Fruit fly (Drosophila melanogaster) whole organism, embryonic: Measurements from ENCODE around the gene mRpS7.
A peak's percentile ranks its signal among the peaks of the same experiment; 100 is the strongest.

ENCODE experiments used
- CG10565 ChIP-seq: fragments of 200-800 bp; sonication (Bioruptor generic); optimal IDR thresholded peaks from 3 replicates; lab custom pipeline; 2016; ENCODE audit warnings: missing biosample characterization, mild to moderate bottlenecking, missing genetic modification characterization
- CG10979 ChIP-seq: fragments of 200-800 bp; sonication (Bioruptor generic); optimal IDR thresholded peaks from 2 replicates; lab custom pipeline; 2018; ENCODE audit warnings: missing biosample characterization, mild to moderate bottlenecking, missing genetic modification characterization, moderate library complexity
- CG11085 ChIP-seq: fragments of 200-800 bp; sonication (Bioruptor generic); IDR thresholded peaks from 2 replicates; pipeline ENCODE4 v1.3.6; 2022; ENCODE audit warnings: missing biosample characterization, missing genetic modification characterization
- CG12744 ChIP-seq: fragments of 200-800 bp; sonication (Bioruptor generic); optimal IDR thresholded peaks from 2 replicates; lab custom pipeline; 2016; ENCODE audit warnings: missing biosample characterization, missing genetic modification characterization
- CG12769 ChIP-seq: fragments of 200-800 bp; sonication (Bioruptor generic); optimal IDR thresholded peaks from 2 replicates; lab custom pipeline; 2019; ENCODE audit warnings: missing biosample characterization, mild to moderate bottlenecking, missing genetic modification characterization, moderate library complexity
- CG14860 ChIP-seq: fragments of 200-800 bp; sonication (Bioruptor generic); IDR thresholded peaks from 3 replicates; pipeline ENCODE4 v1.3.6; 2022; ENCODE audit warnings: missing biosample characterization, missing genetic modification characterization; ENCODE audit not compliant: partially characterized antibody
- CG15011 ChIP-seq: fragments of 200-800 bp; sonication (Bioruptor generic); optimal IDR thresholded peaks from 3 replicates; lab custom pipeline; 2018; ENCODE audit warnings: missing biosample characterization, mild to moderate bottlenecking, missing genetic modification characterization
- CG15696 ChIP-seq: fragments of 200-800 bp; sonication (Bioruptor generic); optimal IDR thresholded peaks from 2 replicates; lab custom pipeline; 2019; ENCODE audit warnings: missing biosample characterization, mild to moderate bottlenecking, missing genetic modification characterization, moderate library complexity
- CG16779 ChIP-seq: fragments of 200-800 bp; sonication (Bioruptor generic); IDR thresholded peaks from 2 replicates; pipeline ENCODE4 v1.3.6; 2022; ENCODE audit warnings: missing biosample characterization, missing genetic modification characterization
- CG1792 ChIP-seq: fragments of 200-800 bp; sonication (Bioruptor generic); optimal IDR thresholded peaks from 2 replicates; lab custom pipeline; 2016; ENCODE audit warnings: missing biosample characterization, missing genetic modification characterization
- CG2129 ChIP-seq: fragments of 200-800 bp; sonication (Bioruptor generic); IDR thresholded peaks from 2 replicates; pipeline ENCODE4 v1.3.6; 2022; ENCODE audit warnings: missing biosample characterization, missing genetic modification characterization; ENCODE audit not compliant: partially characterized antibody
- CG2202 ChIP-seq: fragments of 200-800 bp; sonication (Bioruptor generic); optimal IDR thresholded peaks from 2 replicates; lab custom pipeline; 2018; ENCODE audit warnings: missing biosample characterization, mild to moderate bottlenecking, missing genetic modification characterization
- CG3847 ChIP-seq: fragments of 200-800 bp; sonication (Bioruptor generic); IDR thresholded peaks from 2 replicates; pipeline ENCODE4 v1.3.6; 2022; ENCODE audit warnings: missing biosample characterization, missing genetic modification characterization
- CG6813 ChIP-seq: fragments of 200-800 bp; sonication (Bioruptor generic); optimal IDR thresholded peaks from 2 replicates; lab custom pipeline; 2017; ENCODE audit warnings: missing biosample characterization, missing genetic modification characterization, mild to moderate bottlenecking, moderate library complexity, missing genetic modification reagents
- CG6854 ChIP-seq: fragments of 200-800 bp; sonication (Bioruptor generic); optimal IDR thresholded peaks from 3 replicates; lab custom pipeline; 2017; ENCODE audit warnings: missing biosample characterization, mild to moderate bottlenecking, missing genetic modification characterization
- CG7372 ChIP-seq: fragments of 200-800 bp; sonication (Bioruptor generic); IDR thresholded peaks from 2 replicates; pipeline ENCODE4 v1.3.6; 2022; ENCODE audit warnings: missing biosample characterization, missing genetic modification characterization
- CG8478 ChIP-seq: fragments of >200 bp; optimal IDR thresholded peaks from 2 replicates; lab custom pipeline; 2018
- CG8924 ChIP-seq: fragments of 200-800 bp; optimal IDR thresholded peaks from 3 replicates; lab custom pipeline; 2019; ENCODE audit warnings: missing biosample characterization, mild to moderate bottlenecking, missing genetic modification characterization, moderate library complexity
- CG8944 ChIP-seq: fragments of 200-800 bp; sonication (Bioruptor generic); optimal IDR thresholded peaks from 3 replicates; lab custom pipeline; 2016; ENCODE audit warnings: missing biosample characterization, missing genetic modification characterization
- Dbx ChIP-seq: fragments of 200-800 bp; sonication (Bioruptor generic); IDR thresholded peaks from 3 replicates; pipeline ENCODE4 v1.3.6; 2022; ENCODE audit warnings: missing biosample characterization, missing genetic modification characterization
- Ets97D ChIP-seq: fragments of 200-800 bp; sonication (Bioruptor generic); optimal IDR thresholded peaks from 3 replicates; lab custom pipeline; 2016; ENCODE audit warnings: missing biosample characterization, missing genetic modification characterization
- Gsc ChIP-seq: fragments of 200-800 bp; sonication (Bioruptor generic); IDR thresholded peaks from 2 replicates; pipeline ENCODE4 v1.3.6; 2022; ENCODE audit warnings: missing biosample characterization, missing genetic modification characterization
- HLH3B ChIP-seq: fragments of 200-800 bp; sonication (Bioruptor generic); IDR thresholded peaks from 2 replicates; pipeline ENCODE4 v1.3.6; 2022; ENCODE audit warnings: missing biosample characterization, missing genetic modification characterization
- Mad ChIP-seq: fragments of 200-800 bp; sonication (Bioruptor generic); optimal IDR thresholded peaks from 2 replicates; lab custom pipeline; 2016; ENCODE audit warnings: missing biosample characterization, missing genetic modification characterization
- Nf-YA ChIP-seq: fragments of 200-800 bp; sonication (Bioruptor generic); IDR thresholded peaks from 2 replicates; pipeline ENCODE4 v1.3.6; 2022; ENCODE audit warnings: missing biosample characterization, missing genetic modification characterization
- Pdp1 ChIP-seq, 2 experiments: fragments of 200-800 bp; sonication (Bioruptor generic); optimal IDR thresholded peaks; 3 replicates each; lab custom pipeline; 2016; ENCODE audit warnings: missing biosample characterization in 2 of 2, missing genetic modification characterization in 2 of 2, mild to moderate bottlenecking in 1 of 2, moderate library complexity in 1 of 2
- Ptx1 ChIP-seq: fragments of 200-800 bp; sonication (Bioruptor generic); IDR thresholded peaks from 2 replicates; pipeline ENCODE4 v1.3.6; 2022; ENCODE audit warnings: missing biosample characterization, missing genetic modification characterization
- Rfx ChIP-seq: fragments of 200-800 bp; sonication (Bioruptor generic); IDR thresholded peaks from 2 replicates; pipeline ENCODE4 v1.3.6; 2022; ENCODE audit warnings: missing biosample characterization, missing genetic modification characterization
- Sox100B ChIP-seq: fragments of 200-800 bp; sonication (Bioruptor generic); optimal IDR thresholded peaks from 3 replicates; lab custom pipeline; 2018; ENCODE audit warnings: missing biosample characterization, mild to moderate bottlenecking, missing genetic modification characterization
- Stat92E ChIP-seq, 3 experiments: fragments of >200 bp in 2 of 3; fragments of 200-800 bp in 1 of 3; sonication (Bioruptor generic) in 1 of 3; optimal IDR thresholded peaks; 2 replicates each; lab custom pipeline; 2017 to 2019; ENCODE audit warnings: missing biosample characterization in 3 of 3, missing genetic modification characterization in 3 of 3, mild to moderate bottlenecking in 1 of 3, moderate library complexity in 1 of 3
- bowl ChIP-seq: fragments of 200-800 bp; sonication (Bioruptor generic); IDR thresholded peaks from 2 replicates; pipeline ENCODE4 v1.3.6; 2022; ENCODE audit warnings: missing biosample characterization, missing genetic modification characterization
- ci ChIP-seq: fragments of 200-800 bp; sonication (Bioruptor generic); IDR thresholded peaks from 3 replicates; pipeline ENCODE4 v1.3.6; 2022; ENCODE audit warnings: missing biosample characterization, missing genetic modification characterization
- crol ChIP-seq: fragments of 200-800 bp; sonication (Bioruptor generic); IDR thresholded peaks from 2 replicates; pipeline ENCODE4 v1.3.6; 2022; ENCODE audit warnings: missing biosample characterization, missing genetic modification characterization
- da ChIP-seq: fragments of 200-800 bp; sonication (Bioruptor generic); optimal IDR thresholded peaks from 2 replicates; lab custom pipeline; 2016; ENCODE audit warnings: missing biosample characterization, missing genetic modification characterization
- dimm ChIP-seq: fragments of 200-800 bp; sonication (Bioruptor generic); IDR thresholded peaks from 2 replicates; pipeline ENCODE4 v1.3.6; 2022; ENCODE audit warnings: missing biosample characterization, missing genetic modification characterization
- dm ChIP-seq: fragments of 200-800 bp; sonication (Bioruptor generic); optimal IDR thresholded peaks from 3 replicates; lab custom pipeline; 2016; ENCODE audit warnings: missing biosample characterization, missing genetic modification characterization
- en ChIP-seq: fragments of 200-800 bp; sonication (Bioruptor generic); optimal IDR thresholded peaks from 2 replicates; lab custom pipeline; 2016; ENCODE audit warnings: missing biosample characterization, missing genetic modification characterization
- ewg ChIP-seq: fragments of 200-800 bp; sonication (Bioruptor generic); optimal IDR thresholded peaks from 3 replicates; lab custom pipeline; 2017; ENCODE audit warnings: mild to moderate bottlenecking, missing biosample characterization, missing genetic modification reagents, missing genetic modification characterization
- fd102C ChIP-seq: fragments of 200-800 bp; sonication (Bioruptor generic); optimal IDR thresholded peaks from 2 replicates; lab custom pipeline; 2018; ENCODE audit warnings: missing biosample characterization, mild to moderate bottlenecking, missing genetic modification characterization, moderate library complexity
- ind ChIP-seq: fragments of 200-800 bp; sonication (Bioruptor generic); optimal IDR thresholded peaks from 3 replicates; lab custom pipeline; 2016; ENCODE audit warnings: missing biosample characterization, missing genetic modification characterization
- insv ChIP-seq, 2 experiments: fragments of 200-800 bp; sonication (Bioruptor generic); optimal IDR thresholded peaks; 3 replicates each; lab custom pipeline; 2016 to 2018; ENCODE audit warnings: missing biosample characterization in 2 of 2, missing genetic modification characterization in 2 of 2
- jing ChIP-seq: fragments of 200-800 bp; sonication (Bioruptor generic); optimal IDR thresholded peaks from 2 replicates; lab custom pipeline; 2018; ENCODE audit warnings: missing biosample characterization, mild to moderate bottlenecking, missing genetic modification characterization
- kah ChIP-seq: fragments of 200-800 bp; sonication (Bioruptor generic); optimal IDR thresholded peaks from 2 replicates; lab custom pipeline; 2018; ENCODE audit warnings: missing biosample characterization, mild to moderate bottlenecking, missing genetic modification characterization
- klu ChIP-seq: fragments of 200-800 bp; sonication (Bioruptor generic); IDR thresholded peaks from 2 replicates; pipeline ENCODE4 v1.3.6; 2022; ENCODE audit warnings: missing biosample characterization, missing genetic modification characterization
- org-1 ChIP-seq: fragments of 200-800 bp; sonication (Bioruptor generic); optimal IDR thresholded peaks from 2 replicates; lab custom pipeline; 2017; ENCODE audit warnings: missing biosample characterization, missing genetic modification characterization
- row ChIP-seq: fragments of 200-800 bp; sonication (Bioruptor generic); IDR thresholded peaks from 3 replicates; pipeline ENCODE4 v1.3.6; 2022; ENCODE audit warnings: missing biosample characterization, missing genetic modification characterization
- sisA ChIP-seq: fragments of 200-800 bp; sonication (Bioruptor generic); IDR thresholded peaks from 2 replicates; pipeline ENCODE4 v1.3.6; 2022; ENCODE audit warnings: missing biosample characterization, missing genetic modification characterization
- usp ChIP-seq: fragments of >200 bp; optimal IDR thresholded peaks from 2 replicates; lab custom pipeline; 2017; ENCODE audit warnings: missing biosample characterization, missing genetic modification characterization
- vfl ChIP-seq: fragments of 200-800 bp; sonication (Bioruptor generic); optimal IDR thresholded peaks from 2 replicates; lab custom pipeline; 2016; ENCODE audit warnings: missing biosample characterization, missing genetic modification characterization
- vvl ChIP-seq: fragments of 200-800 bp; sonication (Bioruptor generic); IDR thresholded peaks from 2 replicates; pipeline ENCODE4 v1.3.6; 2022; ENCODE audit warnings: missing biosample characterization, missing genetic modification characterization
- zf30C ChIP-seq: fragments of 200-800 bp; sonication (Bioruptor generic); optimal IDR thresholded peaks from 3 replicates; lab custom pipeline; 2018; ENCODE audit warnings: missing biosample characterization, mild to moderate bottlenecking, missing genetic modification characterization

The mRpS7 gene

dm6 chr2L:10386208-10386805, at the start of gene mRpS7, which contains the start of gene Cdk1 (continued):
- TF ChIP-seq Dbx = peak; percentile 63; the same call in 2 of the 3 replicates
- peak; percentile 77 for TF ChIP-seq vvl (GFP tag; lab: Robert Waterston, UW)
- TF ChIP-seq CG1792 = no peak
- TF ChIP-seq Rfx (GFP tag; lab: Robert Waterston, UW) = peak; percentile 70
- TF ChIP-seq CG6813 = no peak
- TF ChIP-seq CG12769 (tag; lab: Kevin White, UChicago) = no peak
- TF ChIP-seq bowl (GFP tag; lab: Robert Waterston, UW) = no peak
- TF ChIP-seq CG16779 = no peak
- TF ChIP-seq CG10565 (GFP tag; lab: Kevin White, UChicago) = peak; percentile 52
- peak; percentile 70 for TF ChIP-seq CG10979 (tag; lab: Kevin White, UChicago)
- peak; percentile 65 for TF ChIP-seq CG7372
- peak; percentile 3 for TF ChIP-seq CG6854
- TF ChIP-seq CG2129 (GFP tag; lab: Robert Waterston, UW) = no peak
- TF ChIP-seq Stat92E (GFP tag; optimal IDR thresholded peaks at IDR 0.05; lab: Kevin White, UChicago) = no peak
- TF ChIP-seq org-1 (GFP tag; lab: Kevin White, UChicago) = no peak
- TF ChIP-seq crol (GFP tag; lab: Robert Waterston, UW) = no peak
- TF ChIP-seq CG8944 (GFP tag; lab: Kevin White, UChicago) = peak; percentile 42
- TF ChIP-seq CG12744 (GFP tag; lab: Kevin White, UChicago) = peak; percentile 30
- no peak; the same call in 1 of the 2 replicates for TF ChIP-seq klu
- TF ChIP-seq Pdp1 (GFP tag; optimal IDR thresholded peaks at IDR 0.05; lab: Kevin White, UChicago) = peak in 1 of 2 experiments; percentile 56
- TF ChIP-seq vfl (GFP tag; lab: Kevin White, UChicago) = no peak
- peak; percentile 41 for TF ChIP-seq CG15011 (GFP tag; lab: Kevin White, UChicago)
- TF ChIP-seq ci (GFP tag; lab: Robert Waterston, UW) = peak; percentile 82; the same call in 2 of the 3 replicates
- peak; percentile 76 for TF ChIP-seq Sox100B (GFP tag; lab: Kevin White, UChicago)
- peak; percentile 31 for TF ChIP-seq Ets97D (GFP tag; lab: Kevin White, UChicago)
- peak; percentile 34 for TF ChIP-seq da (GFP tag; lab: Kevin White, UChicago)
- no peak for TF ChIP-seq CG2202 (tag; lab: Kevin White, UChicago)
- TF ChIP-seq sisA (GFP tag; lab: Robert Waterston, UW) = peak; percentile 38; the same call in 1 of the 2 replicates
- TF ChIP-seq Nf-YA = no peak
- TF ChIP-seq Mad = peak; percentile 40
- no peak for TF ChIP-seq insv (GFP tag; optimal IDR thresholded peaks at IDR 0.05; lab: Kevin White, UChicago)
- TF ChIP-seq en (GFP tag; lab: Kevin White, UChicago) = no peak
- TF ChIP-seq row (GFP tag; lab: Robert Waterston, UW) = peak; percentile 81
- TF ChIP-seq CG3847 (GFP tag; lab: Robert Waterston, UW) = peak; percentile 51; the same call in 1 of the 2 replicates
- no peak for TF ChIP-seq HLH3B (GFP tag; lab: Robert Waterston, UW)
- TF ChIP-seq ewg (GFP tag; lab: Kevin White, UChicago) = peak; percentile 52
- no peak for TF ChIP-seq CG14860
- TF ChIP-seq ind (GFP tag; lab: Kevin White, UChicago) = peak; percentile 77
- TF ChIP-seq kah = no peak
- no peak for TF ChIP-seq dimm (GFP tag; lab: Robert Waterston, UW)
- TF ChIP-seq Gsc (GFP tag; lab: Robert Waterston, UW) = no peak
- peak; percentile 60 for TF ChIP-seq CG15696 (tag; lab: Kevin White, UChicago)
- TF ChIP-seq Ptx1 (GFP tag; lab: Robert Waterston, UW) = peak; percentile 65
- TF ChIP-seq fd102C = no peak
- TF ChIP-seq CG8478 (lab: Kevin White, UChicago) = no peak
- TF ChIP-seq jing (GFP tag; lab: Kevin White, UChicago) = no peak
- TF ChIP-seq dm (GFP tag; lab: Kevin White, UChicago) = peak; percentile 43
- TF ChIP-seq zf30C (GFP tag; lab: Kevin White, UChicago) = no peak
- peak; percentile 87 for TF ChIP-seq CG8924
- TF ChIP-seq usp = no peak
- TF ChIP-seq CG11085 (GFP tag; lab: Robert Waterston, UW) = no peak
